Worm (Caenorhabditis elegans) whole organism, L2 larva: ENCODE measurements around the gene R10E12.2.

Experiments
- C34F6.9 ChIP-seq: fragments of 150-350 bp; optimal IDR thresholded peaks from 2 replicates; lab custom pipeline; 2014; ENCODE audit warnings: missing biosample characterization, missing genetic modification characterization
- F13H6.1 ChIP-seq: sonication (generic microtip); optimal IDR thresholded peaks from 2 replicates; lab custom pipeline; 2016; ENCODE audit warnings: missing genetic modification characterization, missing compliant biosample characterization
- R02D3.7 ChIP-seq: fragments of 150-350 bp; optimal IDR thresholded peaks from 2 replicates; lab custom pipeline; 2014; ENCODE audit warnings: missing biosample characterization, missing genetic modification characterization
- Y55F3AM.14 ChIP-seq: fragments of 200-800 bp; sonication (Bioruptor generic); optimal IDR thresholded peaks from 2 replicates; lab custom pipeline; 2018; ENCODE audit warnings: mild to moderate bottlenecking, missing genetic modification characterization, missing compliant biosample characterization
- ZK546.5 ChIP-seq: sonication (generic microtip); optimal IDR thresholded peaks from 2 replicates; lab custom pipeline; 2017; ENCODE audit warnings: missing biosample characterization, missing genetic modification characterization
- alr-1 ChIP-seq: fragments of 150-350 bp; optimal IDR thresholded peaks from 2 replicates; lab custom pipeline; 2014; ENCODE audit warnings: missing biosample characterization, missing genetic modification characterization
- ama-1 ChIP-seq: fragments of 150-350 bp; optimal IDR thresholded peaks from 2 replicates; lab custom pipeline; 2018; ENCODE audit warnings: inconsistent platforms
- blmp-1 ChIP-seq: sonication (generic microtip); optimal IDR thresholded peaks from 2 replicates; lab custom pipeline; 2017; ENCODE audit warnings: missing genetic modification characterization, mild to moderate bottlenecking, missing compliant biosample characterization, antibody characterized with exemption, moderate library complexity; ENCODE audit not compliant: insufficient read depth
- ceh-82 ChIP-seq: fragments of 150-350 bp; optimal IDR thresholded peaks from 2 replicates; lab custom pipeline; 2014; ENCODE audit warnings: missing biosample characterization, missing genetic modification characterization
- crh-2 ChIP-seq: sonication (generic microtip); optimal IDR thresholded peaks from 2 replicates; lab custom pipeline; 2017; ENCODE audit warnings: missing biosample characterization, missing genetic modification characterization
- dmd-4 ChIP-seq: sonication (generic microtip); optimal IDR thresholded peaks from 2 replicates; lab custom pipeline; 2017; ENCODE audit warnings: missing biosample characterization, missing genetic modification characterization
- elt-3 ChIP-seq: sonication (generic microtip); optimal IDR thresholded peaks from 2 replicates; lab custom pipeline; 2017; ENCODE audit warnings: missing biosample characterization, missing genetic modification characterization
- fos-1 ChIP-seq: fragments of 150-350 bp; optimal IDR thresholded peaks from 2 replicates; lab custom pipeline; 2014; ENCODE audit warnings: missing biosample characterization, missing genetic modification characterization
- gmeb-1 ChIP-seq: fragments of 150-350 bp; optimal IDR thresholded peaks from 2 replicates; lab custom pipeline; 2014; ENCODE audit warnings: missing biosample characterization, missing genetic modification characterization
- lin-11 ChIP-seq: fragments of 150-350 bp; sonication (generic microtip); optimal IDR thresholded peaks from 2 replicates; lab custom pipeline; 2014; ENCODE audit warnings: missing biosample characterization, missing genetic modification characterization, inconsistent platforms, mixed read lengths
- lin-39 ChIP-seq: fragments of 150-350 bp; optimal IDR thresholded peaks from 2 replicates; lab custom pipeline; 2014; ENCODE audit warnings: missing biosample characterization, missing genetic modification reagents, missing genetic modification characterization
- lsy-2 ChIP-seq, 2 experiments: fragments of 150-350 bp in 1 of 2; sonication (generic microtip) in 1 of 2; optimal IDR thresholded peaks; 2 replicates each; lab custom pipeline; 2014 to 2017; ENCODE audit warnings: missing biosample characterization in 2 of 2, missing genetic modification characterization in 2 of 2
- mbf-1 ChIP-seq: sonication (generic microtip); optimal IDR thresholded peaks from 2 replicates; lab custom pipeline; 2017; ENCODE audit warnings: missing biosample characterization, missing genetic modification characterization
- nhr-10 ChIP-seq: sonication (generic microtip); optimal IDR thresholded peaks from 2 replicates; lab custom pipeline; 2017; ENCODE audit warnings: missing biosample characterization, missing genetic modification characterization
- nhr-11 ChIP-seq: fragments of 150-350 bp; optimal IDR thresholded peaks from 2 replicates; lab custom pipeline; 2014; ENCODE audit warnings: missing biosample characterization, missing genetic modification characterization
- nhr-129 ChIP-seq: fragments of 150-350 bp; optimal IDR thresholded peaks from 2 replicates; lab custom pipeline; 2014; ENCODE audit warnings: missing biosample characterization, missing genetic modification characterization
- nhr-237 ChIP-seq: fragments of 150-350 bp; optimal IDR thresholded peaks from 2 replicates; lab custom pipeline; 2014; ENCODE audit warnings: missing biosample characterization, missing genetic modification characterization
- nhr-6 ChIP-seq: fragments of 150-350 bp; optimal IDR thresholded peaks from 2 replicates; lab custom pipeline; 2014; ENCODE audit warnings: missing biosample characterization, missing genetic modification characterization
- peb-1 ChIP-seq: fragments of 150-350 bp; optimal IDR thresholded peaks from 2 replicates; lab custom pipeline; 2014; ENCODE audit warnings: missing biosample characterization, missing genetic modification characterization
- skn-1 ChIP-seq: sonication (generic microtip); optimal IDR thresholded peaks from 2 replicates; lab custom pipeline; 2017; ENCODE audit warnings: missing biosample characterization, missing genetic modification characterization
- sma-3 ChIP-seq: sonication (generic microtip); optimal IDR thresholded peaks from 2 replicates; lab custom pipeline; 2016; ENCODE audit warnings: missing genetic modification reagents, missing genetic modification characterization, missing compliant biosample characterization
- sma-9 ChIP-seq, 2 experiments: fragments of 150-350 bp in 1 of 2; sonication (generic microtip) in 1 of 2; optimal IDR thresholded peaks; 2 replicates each; lab custom pipeline; 2014 to 2016; ENCODE audit warnings: missing genetic modification characterization in 2 of 2, mild to moderate bottlenecking in 1 of 2, missing biosample characterization in 1 of 2, missing compliant biosample characterization in 1 of 2, missing genetic modification reagents in 1 of 2, moderate library complexity in 1 of 2
- snpc-4 ChIP-seq: fragments of 150-350 bp; optimal IDR thresholded peaks from 2 replicates; lab custom pipeline; 2014; ENCODE audit warnings: missing biosample characterization, missing genetic modification characterization
- unc-39 ChIP-seq: fragments of 150-350 bp; optimal IDR thresholded peaks from 2 replicates; lab custom pipeline; 2014; ENCODE audit warnings: missing biosample characterization, missing genetic modification characterization
- unc-55 ChIP-seq: fragments of 150-350 bp; sonication (generic microtip); optimal IDR thresholded peaks from 3 replicates; lab custom pipeline; 2014; ENCODE audit warnings: missing biosample characterization, missing genetic modification reagents, missing genetic modification characterization
- zag-1 ChIP-seq: fragments of 150-350 bp; optimal IDR thresholded peaks from 2 replicates; lab custom pipeline; 2014; ENCODE audit warnings: missing biosample characterization, missing genetic modification characterization
- ztf-1 ChIP-seq: fragments of 200-800 bp; sonication (Bioruptor generic); conservative IDR thresholded peaks from 2 replicates; pipeline ENCODE4 v1.3.6; 2022; ENCODE audit warnings: missing genetic modification characterization, missing compliant biosample characterization
- ztf-4 ChIP-seq: fragments of 150-350 bp; optimal IDR thresholded peaks from 2 replicates; lab custom pipeline; 2014; ENCODE audit warnings: missing biosample characterization, missing genetic modification characterization

R10E12.2 gene

ce11 chrIII:9965444-9965843, 8.2 kb downstream of the R10E12.2 start:
- TF ChIP-seq nhr-237 (tag; lab: Kevin White, UChicago) = no peak
- TF ChIP-seq peb-1 = no peak
- TF ChIP-seq ceh-82 = no peak

- TF ChIP-seq unc-39 (no peak), nhr-6 (tag; lab: Kevin White, UChicago) (no peak), nhr-11 (no peak)
Measured at ce11 chrIII:9964416-9964815, 9.2 kb downstream of the R10E12.2 start.

- TF ChIP-seq mbf-1 (tag; lab: Kevin White, UChicago) = no peak
- no peak for TF ChIP-seq unc-55
- no peak for TF ChIP-seq dmd-4
- no peak for TF ChIP-seq lin-39 (tag; lab: Kevin White, UChicago)
- no peak for TF ChIP-seq nhr-11
- TF ChIP-seq ZK546.5 (tag; lab: Kevin White, UChicago) = no peak
- TF ChIP-seq elt-3 (tag; lab: Kevin White, UChicago) = no peak
- no peak for TF ChIP-seq Y55F3AM.14
- no peak for TF ChIP-seq snpc-4 (tag; lab: Kevin White, UChicago)
- TF ChIP-seq nhr-10 (tag; lab: Kevin White, UChicago) = no peak
- no peak for TF ChIP-seq sma-9 (GFP tag; optimal IDR thresholded peaks at IDR 0.05; lab: Kevin White, UChicago)
- TF ChIP-seq sma-9 (tag; optimal IDR thresholded peaks at IDR 0.05; lab: Kevin White, UChicago) = no peak
- no peak for TF ChIP-seq ztf-4 (tag; lab: Kevin White, UChicago)
- TF ChIP-seq blmp-1 (tag; lab: Kevin White, UChicago) = no peak
Measured at ce11 chrIII:9963447-9963846, 10.2 kb downstream of the R10E12.2 start.

- TF ChIP-seq nhr-129 (tag; lab: Kevin White, UChicago) (peak; percentile 8), lin-39 (tag; lab: Kevin White, UChicago) (no peak), sma-3 (GFP tag; lab: Kevin White, UChicago) (peak; percentile 1), crh-2 (tag; lab: Kevin White, UChicago) (peak; percentile 3), fos-1 (tag; lab: Kevin White, UChicago) (peak; percentile 99), nhr-10 (tag; lab: Kevin White, UChicago) (no peak), skn-1 (no peak), sma-9 (GFP tag; optimal IDR thresholded peaks at IDR 0.05; lab: Kevin White, UChicago) (no peak), sma-9 (tag; optimal IDR thresholded peaks at IDR 0.05; lab: Kevin White, UChicago) (no peak)
Measured at ce11 chrIII:9956665-9957401, 16.8 kb downstream of the R10E12.2 start, which contains the start of gene alx-1. TSS of gene alx-1 (plus strand) at chrIII:9957351.

ce11 chrIII:9956123-9956522, 17.5 kb downstream of the R10E12.2 start, which contains the start of gene mog-1:
TSS of gene mog-1 (minus strand) at chrIII:9956215.
- TF ChIP-seq C34F6.9 (peak; percentile 66), ama-1 (no peak), alr-1 (no peak), nhr-6 (tag; lab: Kevin White, UChicago) (no peak), F13H6.1 (tag; lab: Kevin White, UChicago) (no peak), lsy-2 (tag; optimal IDR thresholded peaks at IDR 0.05; lab: Kevin White, UChicago) (peak in 1 of 2 experiments; percentile 34), unc-55 (peak; percentile 60), lin-11 (tag; lab: Kevin White, UChicago) (no peak), R02D3.7 (no peak), unc-39 (no peak), sma-3 (GFP tag; lab: Kevin White, UChicago) (no peak), fos-1 (tag; lab: Kevin White, UChicago) (peak; percentile 5), ztf-1 (GFP tag; lab: Robert Waterston, UW) (no peak), zag-1 (tag; lab: Kevin White, UChicago) (no peak)

- TF ChIP-seq gmeb-1 (tag; lab: Kevin White, UChicago) (no peak), blmp-1 (tag; lab: Kevin White, UChicago) (no peak), sma-9 (GFP tag; optimal IDR thresholded peaks at IDR 0.05; lab: Kevin White, UChicago) (no peak), sma-9 (tag; optimal IDR thresholded peaks at IDR 0.05; lab: Kevin White, UChicago) (no peak), nhr-6 (tag; lab: Kevin White, UChicago) (no peak), nhr-10 (tag; lab: Kevin White, UChicago) (no peak), snpc-4 (tag; lab: Kevin White, UChicago) (no peak), nhr-11 (no peak), C34F6.9 (no peak), ama-1 (no peak)
Measured at ce11 chrIII:9951864-9952263, 21.8 kb downstream of the R10E12.2 start, which contains the start of gene K03H1.11. TSS of gene K03H1.11 (minus strand) at chrIII:9951964.
